Worm (Caenorhabditis elegans): Measurements from ENCODE around the gene srw-13.

The srw-13 gene

ce11 chrV:15267405-15267804, 35.1 kb downstream of the srw-13 start, which contains the start of gene T10H4.13:
TSS of gene T10H4.13 (minus strand) at chrV:15267505.
- TF ChIP-seq hlh-30 (tag; optimal IDR thresholded peaks at IDR 0.05; ENCODE audit: insufficient read depth) (no peak), ttx-3 (tag; optimal IDR thresholded peaks at IDR 0.05) (no peak), zip-5 (tag; optimal IDR thresholded peaks at IDR 0.05) (no peak), tbx-7 (tag; optimal IDR thresholded peaks at IDR 0.05) (no peak), ceh-14 (tag; optimal IDR thresholded peaks at IDR 0.05) (no peak), pros-1 (tag; optimal IDR thresholded peaks at IDR 0.05) (no peak), C08G9.2 (tag; optimal IDR thresholded peaks at IDR 0.05) (no peak), hlh-8 (tag; optimal IDR thresholded peaks at IDR 0.05) (no peak), hlh-13 (GFP tag; optimal IDR thresholded peaks at IDR 0.05) (no peak), Y22D7AL.16 (tag; optimal IDR thresholded peaks at IDR 0.05) (no peak), ama-1 (optimal IDR thresholded peaks at IDR 0.05) (no peak), ceh-2 (tag; optimal IDR thresholded peaks at IDR 0.05) (no peak), ceh-48 (tag; optimal IDR thresholded peaks at IDR 0.05) (no peak), ceh-45 (GFP tag; IDR thresholded peaks at IDR 0.05) (no peak), npax-4 (tag; optimal IDR thresholded peaks at IDR 0.05) (no peak), unc-3 (GFP tag; conservative IDR thresholded peaks at IDR 0.05) (no peak), unc-3 (tag; optimal IDR thresholded peaks at IDR 0.05) (no peak)

- TF ChIP-seq T23F11.4 (GFP tag; optimal IDR thresholded peaks at IDR 0.05) (no peak), pha-4 (tag; optimal IDR thresholded peaks at IDR 0.05) (no peak), elt-2 (tag; optimal IDR thresholded peaks at IDR 0.05) (no peak), pqm-1 (tag; optimal IDR thresholded peaks at IDR 0.05) (no peak), odd-2 (tag; optimal IDR thresholded peaks at IDR 0.05) (no peak), dmd-4 (tag; optimal IDR thresholded peaks at IDR 0.05; ENCODE audit: borderline replicate concordance) (no peak), mec-3 (tag; optimal IDR thresholded peaks at IDR 0.05; ENCODE audit: borderline replicate concordance) (no peak), hlh-13 (GFP tag; optimal IDR thresholded peaks at IDR 0.05) (no peak), ceh-9 (tag; optimal IDR thresholded peaks at IDR 0.05) (no peak), fax-1 (tag; optimal IDR thresholded peaks at IDR 0.05) (no peak), syd-9 (tag; optimal IDR thresholded peaks at IDR 0.05) (no peak), ceh-6 (GFP tag; optimal IDR thresholded peaks at IDR 0.05) (no peak), unc-55 (GFP tag; optimal IDR thresholded peaks at IDR 0.05) (no peak), pha-2 (tag; optimal IDR thresholded peaks at IDR 0.05) (no peak)
These were observed 36.0 kb downstream of the srw-13 start, which contains the start of gene srw-22 for ce11 chrV:15268302-15268701. TSS of gene srw-22 (plus strand) at chrV:15268602.

ce11 chrV:15272263-15272662, 40.0 kb downstream of the srw-13 start, which contains the start of gene T10H4.4:
TSS of gene T10H4.4 (minus strand) at chrV:15272363.
- TF ChIP-seq lim-6 (tag; optimal IDR thresholded peaks at IDR 0.05) (no peak), eyg-1 (tag; optimal IDR thresholded peaks at IDR 0.05) (no peak), ceh-6 (GFP tag; optimal IDR thresholded peaks at IDR 0.05) (no peak), lin-11 (tag; optimal IDR thresholded peaks at IDR 0.05) (no peak), ceh-48 (tag; optimal IDR thresholded peaks at IDR 0.05) (no peak), unc-55 (GFP tag; optimal IDR thresholded peaks at IDR 0.05) (no peak), ama-1 (optimal IDR thresholded peaks at IDR 0.05) (no peak), ahr-1 (tag; optimal IDR thresholded peaks at IDR 0.05) (no peak), syd-9 (tag; optimal IDR thresholded peaks at IDR 0.05) (no peak), ceh-9 (tag; optimal IDR thresholded peaks at IDR 0.05) (no peak), hlh-30 (tag; optimal IDR thresholded peaks at IDR 0.05; ENCODE audit: insufficient read depth) (no peak), tbx-7 (tag; optimal IDR thresholded peaks at IDR 0.05) (no peak), pha-4 (tag; optimal IDR thresholded peaks at IDR 0.05) (no peak), pha-2 (tag; optimal IDR thresholded peaks at IDR 0.05) (no peak), elt-4 (tag; optimal IDR thresholded peaks at IDR 0.05) (no peak), hlh-15 (tag; optimal IDR thresholded peaks at IDR 0.05) (no peak)

ce11 chrV:15274757-15275156, 42.5 kb downstream of the srw-13 start, which contains the start of gene srw-16:
TSS of gene srw-16 (minus strand) at chrV:15274857.
- TF ChIP-seq fax-1 (tag; optimal IDR thresholded peaks at IDR 0.05) (no peak), ceh-48 (tag; optimal IDR thresholded peaks at IDR 0.05) (no peak), sox-4 (tag; optimal IDR thresholded peaks at IDR 0.05) (no peak), che-1 (tag; optimal IDR thresholded peaks at IDR 0.05) (no peak)

All from whole organism, late embryonic.